Worm (Caenorhabditis elegans) whole organism, dauer: ENCODE measurements around the gene F02H6.6.

Experiments used
- unc-62 ChIP-seq: sonication (generic microtip); optimal IDR thresholded peaks from 2 replicates; lab custom pipeline; 2017; ENCODE audit warnings: missing biosample characterization, missing genetic modification reagents, missing genetic modification characterization

Gene F02H6.6

ce11 chrIV:14227138-14227537, 3.6 kb downstream of the F02H6.6 start:
- TF ChIP-seq unc-62 (GFP tag; lab: Kevin White, UChicago), result no peak

- no peak for TF ChIP-seq unc-62 (GFP tag; lab: Kevin White, UChicago)
Observed at ce11 chrIV:14224912-14225311, 5.8 kb downstream of the F02H6.6 start.

DNA sequence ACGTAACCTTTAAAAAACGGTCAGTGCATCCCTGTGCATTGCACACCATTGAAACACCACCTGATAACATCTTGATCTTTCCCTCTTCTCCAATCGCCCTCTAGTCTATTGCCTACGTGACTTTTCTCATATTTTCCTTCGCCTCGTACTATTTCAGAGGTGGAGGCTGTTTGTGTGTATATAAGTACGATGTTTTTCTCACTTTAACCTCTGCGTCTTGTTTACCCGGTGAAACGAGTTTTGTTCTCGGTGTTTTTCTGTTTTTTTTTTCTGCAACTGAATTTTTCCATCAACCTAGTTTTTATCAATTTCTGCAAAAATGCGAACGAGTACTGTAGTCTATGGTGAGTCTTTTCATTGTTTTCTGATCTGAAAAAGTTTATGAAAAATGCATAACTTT, 11.0 kb downstream of the F02H6.6 start, which contains the start of gene sqrd-1:
Gene sqrd-1, plus strand, starts transcription at position 158 of the 400 bp plus-strand sequence.
- no peak for TF ChIP-seq unc-62 (GFP tag; lab: Kevin White, UChicago)

ce11 chrIV:14215777-14216176, 14.9 kb downstream of the F02H6.6 start:
- no peak for TF ChIP-seq unc-62 (GFP tag; lab: Kevin White, UChicago)

- no peak for TF ChIP-seq unc-62 (GFP tag; lab: Kevin White, UChicago)
Observed at ce11 chrIV:14203162-14203561, 27.5 kb downstream of the F02H6.6 start, which contains the start of gene F02H6.3. F02H6.3 (plus strand) TSS chrIV:14203427.

- TF ChIP-seq unc-62 (GFP tag; lab: Kevin White, UChicago), result no peak
Observed at ce11 chrIV:14196176-14196575, 34.5 kb downstream of the F02H6.6 start, which contains the start of gene F02H6.2. F02H6.2 (plus strand) TSS chrIV:14196476.

ce11 chrIV:14194317-14194716, 36.4 kb downstream of the F02H6.6 start:
- no peak for TF ChIP-seq unc-62 (GFP tag; lab: Kevin White, UChicago)

- TF ChIP-seq unc-62 (GFP tag; lab: Kevin White, UChicago), result no peak
Observed at ce11 chrIV:14193196-14193595, 37.5 kb downstream of the F02H6.6 start, which contains the start of gene K01G12.3. K01G12.3 (plus strand) TSS chrIV:14193496.

- TF ChIP-seq unc-62 (GFP tag; lab: Kevin White, UChicago), result no peak
Observed at ce11 chrIV:14191919-14192318, 38.8 kb downstream of the F02H6.6 start, which contains the start of gene K01G12.22. K01G12.22 (plus strand) TSS chrIV:14192219.

- no peak for TF ChIP-seq unc-62 (GFP tag; lab: Kevin White, UChicago)
Observed at ce11 chrIV:14186264-14186663, 44.4 kb downstream of the F02H6.6 start.

ce11 chrIV:14182077-14182476, 48.6 kb downstream of the F02H6.6 start, which contains the start of gene R05A10.1:
R05A10.1 (plus strand) TSS chrIV:14182377.
- no peak for TF ChIP-seq unc-62 (GFP tag; lab: Kevin White, UChicago)
